Fruit fly (Drosophila melanogaster): ENCODE measurements around the gene Cht7.

Gene Cht7

DNA sequence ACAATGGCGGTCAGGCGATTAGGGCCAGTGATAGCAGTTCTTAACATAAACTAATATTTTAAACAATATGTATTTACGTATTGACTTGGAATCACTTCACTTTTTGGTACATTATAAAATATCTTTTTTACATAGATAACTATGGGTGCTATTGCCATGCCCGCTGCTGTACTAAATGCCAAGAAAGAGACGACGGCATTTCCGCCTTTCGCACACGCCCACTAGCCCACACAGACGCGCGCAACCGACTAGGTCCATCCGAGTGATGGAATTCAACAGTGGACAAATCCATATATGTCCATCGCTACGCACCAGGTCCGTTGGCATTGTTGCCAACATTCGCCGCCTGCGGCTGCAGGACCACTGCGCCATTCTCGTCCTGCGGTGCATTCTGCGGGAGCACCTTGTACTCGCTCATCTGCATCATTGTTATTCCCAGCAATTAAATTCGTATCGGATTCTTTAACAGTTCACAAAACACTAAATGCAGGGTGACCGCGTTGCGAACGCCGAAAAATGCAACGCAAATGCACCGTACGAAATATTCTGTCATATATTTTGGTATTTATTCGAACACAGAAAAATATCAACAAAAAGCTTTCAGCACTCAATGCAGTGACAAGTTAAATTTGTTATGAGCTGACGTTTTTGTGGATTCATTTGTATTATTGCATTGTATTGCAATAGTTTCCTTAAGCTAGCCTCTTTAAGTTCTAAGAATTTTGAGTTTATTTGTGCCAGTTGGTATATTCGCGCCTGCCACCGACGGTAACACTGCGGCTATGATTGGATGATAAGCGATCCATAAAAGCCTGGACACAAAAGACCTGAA lies 60.2 kb downstream of the Cht7 start, which contains the start of the genes scramb2 and Sk2 (continued):
- TF ChIP-seq HLH3B (GFP tag; IDR thresholded peaks at IDR 0.05) (peak; percentile 95), kay (GFP tag; optimal IDR thresholded peaks at IDR 0.05) (peak; percentile 87), CG10462 (GFP tag; optimal IDR thresholded peaks at IDR 0.05) (peak; percentile 87), aop (GFP tag; IDR thresholded peaks at IDR 0.05) (peak; percentile 73), Gsc (GFP tag; IDR thresholded peaks at IDR 0.05) (peak; percentile 78), NC2α (GFP tag; optimal IDR thresholded peaks at IDR 0.05) (peak; percentile 81), zen2 (GFP tag; IDR thresholded peaks at IDR 0.05; ENCODE audit: partially characterized antibody) (no peak), BEAF-32 (GFP tag; optimal IDR thresholded peaks at IDR 0.05) (peak; percentile 31), CG31388 (GFP tag; optimal IDR thresholded peaks at IDR 0.05) (peak; percentile 80), CG12155 (GFP tag; optimal IDR thresholded peaks at IDR 0.05) (peak; percentile 86), CG6689 (GFP tag; IDR thresholded peaks at IDR 0.05) (peak; percentile 93), CG8944 (GFP tag; optimal IDR thresholded peaks at IDR 0.05) (peak; percentile 76), Mes4 (GFP tag; optimal IDR thresholded peaks at IDR 0.05) (peak; percentile 79), lmd (GFP tag; IDR thresholded peaks at IDR 0.05) (peak; percentile 94), caup (GFP tag; optimal IDR thresholded peaks at IDR 0.05; ENCODE audit: severe bottlenecking) (peak; percentile 96), CG9876 (GFP tag; optimal IDR thresholded peaks at IDR 0.05) (peak; percentile 55), CG33213 (GFP tag; optimal IDR thresholded peaks at IDR 0.05) (peak; percentile 75), CG31365 (tag; optimal IDR thresholded peaks at IDR 0.05) (peak; percentile 85), CTCF (GFP tag; optimal IDR thresholded peaks at IDR 0.05) (peak; percentile 68), Stat92E (GFP tag; optimal IDR thresholded peaks at IDR 0.05) (no peak), oc (tag; optimal IDR thresholded peaks at IDR 0.05) (peak; percentile 92), CG8765 (GFP tag; IDR thresholded peaks at IDR 0.05) (peak; percentile 85), CG5245 (GFP tag; optimal IDR thresholded peaks at IDR 0.05) (peak; percentile 94), stc (GFP tag; IDR thresholded peaks at IDR 0.05) (peak; percentile 94), D19A (tag; optimal IDR thresholded peaks at IDR 0.05) (peak; percentile 90), schlank (tag; optimal IDR thresholded peaks at IDR 0.05) (peak; percentile 86), Antp (GFP tag; optimal IDR thresholded peaks at IDR 0.05) (peak; percentile 78), CG9727 (GFP tag; optimal IDR thresholded peaks at IDR 0.05) (peak; percentile 94), CG2116 (GFP tag; optimal IDR thresholded peaks at IDR 0.05) (peak; percentile 72), wek (GFP tag; optimal IDR thresholded peaks at IDR 0.05) (peak; percentile 87), rib (GFP tag; IDR thresholded peaks at IDR 0.05) (peak; percentile 89), CG13624 (GFP tag; optimal IDR thresholded peaks at IDR 0.05) (peak; percentile 84), CG4328 (GFP tag; optimal IDR thresholded peaks at IDR 0.05) (peak; percentile 90), CG6175 (GFP tag; IDR thresholded peaks at IDR 0.05) (peak; percentile 91), Rfx (GFP tag; IDR thresholded peaks at IDR 0.05) (peak; percentile 96), chn (GFP tag; optimal IDR thresholded peaks at IDR 0.05) (peak; percentile 89), sim (GFP tag; IDR thresholded peaks at IDR 0.05) (peak; percentile 92), ash1 (GFP tag; optimal IDR thresholded peaks at IDR 0.05) (peak; percentile 77), CG10431 (GFP tag; optimal IDR thresholded peaks at IDR 0.05) (peak; percentile 85), z (GFP tag; IDR thresholded peaks at IDR 0.05) (peak; percentile 70; the same call in 2 of the 3 replicates), CG5180 (GFP tag; optimal IDR thresholded peaks at IDR 0.05) (peak; percentile 88), Atf6 (GFP tag; IDR thresholded peaks at IDR 0.05) (peak; percentile 92), Sox102F (GFP tag; optimal IDR thresholded peaks at IDR 0.05) (peak; percentile 95), CG7745 (tag; optimal IDR thresholded peaks at IDR 0.05) (peak; percentile 7), Kr (GFP tag; optimal IDR thresholded peaks at IDR 0.05) (no peak), gcm (GFP tag; optimal IDR thresholded peaks at IDR 0.05) (peak; percentile 94), sob (GFP tag; IDR thresholded peaks at IDR 0.05) (peak; percentile 95), al (GFP tag; IDR thresholded peaks at IDR 0.05) (peak; percentile 90), CG6683 (GFP tag; optimal IDR thresholded peaks at IDR 0.05) (peak; percentile 92), Lim3 (GFP tag; IDR thresholded peaks at IDR 0.05) (peak; percentile 83; the same call in 1 of the 2 replicates)

All from whole organism, embryonic.